Fruit fly (Drosophila melanogaster) whole organism, wandering third instar larva: ENCODE results near the gene janA.

Experiments used
- Abd-B ChIP-seq: fragments of >200 bp; optimal IDR thresholded peaks from 2 replicates; lab custom pipeline; 2017; ENCODE audit warnings: missing biosample characterization, missing genetic modification characterization
- CG32264 ChIP-seq: fragments of 200-800 bp; sonication (Bioruptor generic); optimal IDR thresholded peaks from 2 replicates; lab custom pipeline; 2016; ENCODE audit warnings: missing biosample characterization, missing genetic modification characterization
- CG9705 ChIP-seq: fragments of 200-800 bp; sonication (Bioruptor generic); optimal IDR thresholded peaks from 2 replicates; lab custom pipeline; 2018; ENCODE audit warnings: missing biosample characterization, mild to moderate bottlenecking, missing genetic modification characterization
- CrebA ChIP-seq: fragments of 200-800 bp; sonication (Bioruptor generic); optimal IDR thresholded peaks from 2 replicates; lab custom pipeline; 2016; ENCODE audit warnings: missing biosample characterization, mild to moderate bottlenecking, missing genetic modification characterization, borderline replicate concordance
- Dfd ChIP-seq: fragments of >200 bp; optimal IDR thresholded peaks from 2 replicates; lab custom pipeline; 2017; ENCODE audit warnings: missing biosample characterization, missing genetic modification characterization
- Dif ChIP-seq: fragments of 200-275, 200-300 bp; sonication (Bioruptor generic); optimal IDR thresholded peaks from 2 replicates; lab custom pipeline; 2018; ENCODE audit warnings: missing biosample characterization, missing genetic modification characterization; ENCODE audit not compliant: partially characterized antibody
- GATAd ChIP-seq: sonication (Bioruptor generic); optimal IDR thresholded peaks from 2 replicates; lab custom pipeline; 2016; ENCODE audit warnings: missing biosample characterization, missing genetic modification characterization
- HLH106 ChIP-seq: fragments of 200-800 bp; optimal IDR thresholded peaks from 3 replicates; lab custom pipeline; 2019; ENCODE audit warnings: missing biosample characterization, mild to moderate bottlenecking, missing genetic modification characterization, moderate library complexity
- Hnf4 ChIP-seq: fragments of 200-800 bp; sonication (Bioruptor generic); optimal IDR thresholded peaks from 2 replicates; lab custom pipeline; 2016; ENCODE audit warnings: missing biosample characterization, mild to moderate bottlenecking, missing genetic modification characterization
- Hr78 ChIP-seq: fragments of >200 bp; optimal IDR thresholded peaks from 2 replicates; lab custom pipeline; 2017; ENCODE audit warnings: missing biosample characterization, missing genetic modification characterization
- Hr83 ChIP-seq: fragments of 200-300 bp; sonication (Bioruptor generic); optimal IDR thresholded peaks from 2 replicates; lab custom pipeline; 2016; ENCODE audit warnings: missing biosample characterization, mild to moderate bottlenecking, missing genetic modification characterization, moderate library complexity; ENCODE audit not compliant: poor library complexity, severe bottlenecking
- Jra ChIP-seq: sonication (Bioruptor generic); optimal IDR thresholded peaks from 2 replicates; lab custom pipeline; 2016; ENCODE audit warnings: missing biosample characterization, missing genetic modification characterization
- Mio ChIP-seq: sonication (Bioruptor generic); optimal IDR thresholded peaks from 2 replicates; lab custom pipeline; 2016; ENCODE audit warnings: missing biosample characterization, missing genetic modification characterization
- Myc ChIP-seq: fragments of >200 bp; optimal IDR thresholded peaks from 2 replicates; lab custom pipeline; 2017
- N ChIP-seq: fragments of >200 bp; optimal IDR thresholded peaks from 2 replicates; lab custom pipeline; 2018; ENCODE audit warnings: missing biosample characterization, missing external identifiers, missing genetic modification characterization
- OdsH ChIP-seq: fragments of 200-800 bp; sonication (Bioruptor generic); optimal IDR thresholded peaks from 2 replicates; lab custom pipeline; 2016; ENCODE audit warnings: missing biosample characterization, mild to moderate bottlenecking, missing genetic modification characterization
- Rel ChIP-seq, 2 experiments: fragments of 200-800 bp; sonication (Bioruptor generic) in 1 of 2; optimal IDR thresholded peaks; 2 replicates in 1 of 2; 3 replicates in 1 of 2; lab custom pipeline; 2016 to 2019; ENCODE audit warnings: mild to moderate bottlenecking in 2 of 2, missing biosample characterization in 2 of 2, missing genetic modification characterization in 2 of 2, moderate library complexity in 1 of 2
- Sp1 ChIP-seq: fragments of 200-800 bp; sonication (Bioruptor generic); optimal IDR thresholded peaks from 3 replicates; lab custom pipeline; 2019; ENCODE audit warnings: missing biosample characterization, mild to moderate bottlenecking, missing genetic modification characterization, moderate library complexity
- Vsx2 ChIP-seq: fragments of 200-300, 225-300 bp; sonication (Bioruptor generic); optimal IDR thresholded peaks from 2 replicates; lab custom pipeline; 2018; ENCODE audit warnings: missing biosample characterization, missing genetic modification characterization; ENCODE audit not compliant: partially characterized antibody
- br ChIP-seq: fragments of 200-800 bp; sonication (Bioruptor generic); optimal IDR thresholded peaks from 2 replicates; lab custom pipeline; 2016; ENCODE audit warnings: missing biosample characterization, missing genetic modification characterization
- brk ChIP-seq: fragments of 200-800 bp; sonication (Bioruptor generic); optimal IDR thresholded peaks from 2 replicates; lab custom pipeline; 2016; ENCODE audit warnings: missing biosample characterization, mild to moderate bottlenecking, missing genetic modification characterization
- dl ChIP-seq, 2 experiments: fragments of 175-275, 200-275 bp in 1 of 2; fragments of 200-275 bp in 1 of 2; sonication (Bioruptor generic); optimal IDR thresholded peaks; lab custom pipeline; 2018; ENCODE audit warnings: mild to moderate bottlenecking in 2 of 2, missing biosample characterization in 2 of 2, missing genetic modification characterization in 2 of 2, moderate library complexity in 2 of 2; ENCODE audit not compliant: partially characterized antibody in 2 of 2, insufficient read depth in 1 of 2
- dmrt93B ChIP-seq: fragments of 200-800 bp; sonication (Bioruptor generic); optimal IDR thresholded peaks from 2 replicates; lab custom pipeline; 2018; ENCODE audit warnings: missing biosample characterization, mild to moderate bottlenecking, missing genetic modification characterization
- dsf ChIP-seq: sonication (Bioruptor generic); optimal IDR thresholded peaks from 2 replicates; lab custom pipeline; 2016; ENCODE audit warnings: missing biosample characterization, missing genetic modification characterization, borderline replicate concordance
- ey ChIP-seq: fragments of 200-800 bp; sonication (Bioruptor generic); optimal IDR thresholded peaks from 2 replicates; lab custom pipeline; 2016; ENCODE audit warnings: missing biosample characterization, missing genetic modification characterization
- foxo ChIP-seq, 2 experiments: fragments of 200-800 bp; sonication (Bioruptor generic); optimal IDR thresholded peaks; 2 replicates in 1 of 2; 3 replicates in 1 of 2; lab custom pipeline; 2016 to 2017; ENCODE audit warnings: missing biosample characterization in 2 of 2, missing genetic modification characterization in 2 of 2
- fru ChIP-seq: fragments of 200-800 bp; sonication (Bioruptor generic); optimal IDR thresholded peaks from 3 replicates; lab custom pipeline; 2016; ENCODE audit warnings: missing biosample characterization, mild to moderate bottlenecking, missing genetic modification characterization
- h ChIP-seq: fragments of 200-800 bp; sonication (Bioruptor generic); optimal IDR thresholded peaks from 3 replicates; lab custom pipeline; 2016; ENCODE audit warnings: missing biosample characterization, mild to moderate bottlenecking, missing genetic modification characterization
- jim ChIP-seq: fragments of 175-275, 200-325 bp; sonication (Bioruptor generic); optimal IDR thresholded peaks from 2 replicates; lab custom pipeline; 2016; ENCODE audit warnings: missing biosample characterization, mild to moderate bottlenecking, missing genetic modification characterization
- lola ChIP-seq: fragments of >200 bp; optimal IDR thresholded peaks from 2 replicates; lab custom pipeline; 2017; ENCODE audit warnings: missing biosample characterization, missing genetic modification characterization
- pan ChIP-seq: fragments of >200 bp; optimal IDR thresholded peaks from 2 replicates; lab custom pipeline; 2017
- psq ChIP-seq: fragments of 200-800 bp; sonication (Bioruptor generic); optimal IDR thresholded peaks from 3 replicates; lab custom pipeline; 2017; ENCODE audit warnings: missing biosample characterization, mild to moderate bottlenecking, missing genetic modification characterization, moderate library complexity
- rgr ChIP-seq: fragments of 200-800 bp; sonication (Bioruptor generic); optimal IDR thresholded peaks from 3 replicates; lab custom pipeline; 2016; ENCODE audit warnings: missing biosample characterization, mild to moderate bottlenecking, missing genetic modification characterization
- sage ChIP-seq: fragments of 200-800 bp; sonication (Bioruptor generic); optimal IDR thresholded peaks from 2 replicates; lab custom pipeline; 2016; ENCODE audit warnings: missing biosample characterization, mild to moderate bottlenecking, missing genetic modification characterization
- sv ChIP-seq: fragments of 200-800 bp; sonication (Bioruptor generic); optimal IDR thresholded peaks from 3 replicates; lab custom pipeline; 2016; ENCODE audit warnings: missing biosample characterization, missing genetic modification characterization
- tai ChIP-seq: sonication (Bioruptor generic); optimal IDR thresholded peaks from 2 replicates; lab custom pipeline; 2016; ENCODE audit warnings: missing biosample characterization, missing genetic modification characterization
- usp ChIP-seq: fragments of >200 bp; optimal IDR thresholded peaks from 2 replicates; lab custom pipeline; 2017; ENCODE audit warnings: missing biosample characterization, missing genetic modification characterization
- woc ChIP-seq: sonication (Bioruptor generic); optimal IDR thresholded peaks from 2 replicates; lab custom pipeline; 2016; ENCODE audit warnings: missing biosample characterization, mild to moderate bottlenecking, missing genetic modification characterization

The janA gene

dm6 chr3R:30043139-30043744, 3.9 kb upstream of the janA start, which contains the start of gene Sry-delta:
Sry-delta (plus strand) TSS chr3R:30043341.
- TF ChIP-seq CG32264 (peak; percentile 5), foxo (GFP tag; optimal IDR thresholded peaks at IDR 0.05; lab: Kevin White, UChicago) (peak in 1 of 2 experiments; percentile 87), brk (no peak), woc (GFP tag; lab: Kevin White, UChicago) (no peak), Abd-B (no peak), usp (GFP tag; lab: Kevin White, UChicago) (no peak), sage (GFP tag; lab: Kevin White, UChicago) (no peak), dmrt93B (GFP tag; lab: Kevin White, UChicago) (no peak), rgr (GFP tag; lab: Kevin White, UChicago) (peak; percentile 80), HLH106 (tag; lab: Kevin White, UChicago) (peak; percentile 75), psq (peak; percentile 35), dsf (GFP tag; lab: Kevin White, UChicago) (peak; percentile 43), lola (no peak), OdsH (GFP tag; lab: Kevin White, UChicago) (peak; percentile 61), jim (GFP tag; lab: Kevin White, UChicago) (no peak), Mio (GFP tag; lab: Kevin White, UChicago) (no peak), fru (GFP tag; lab: Kevin White, UChicago) (no peak), tai (GFP tag; lab: Kevin White, UChicago) (no peak), Hr83 (GFP tag; lab: Kevin White, UChicago) (peak; percentile 97), pan (lab: Kevin White, UChicago) (no peak), ey (GFP tag; lab: Kevin White, UChicago) (peak; percentile 73), h (GFP tag; lab: Kevin White, UChicago) (no peak), Vsx2 (GFP tag; lab: Kevin White, UChicago) (no peak), CG9705 (GFP tag; lab: Kevin White, UChicago) (peak; percentile 70), Dif (GFP tag; lab: Kevin White, UChicago) (peak; percentile 18), Myc (lab: Kevin White, UChicago) (no peak), sv (GFP tag; lab: Kevin White, UChicago) (peak; percentile 81), Rel (GFP tag; optimal IDR thresholded peaks at IDR 0.05; lab: Kevin White, UChicago) (no peak), Rel (tag; optimal IDR thresholded peaks at IDR 0.05; lab: Kevin White, UChicago) (no peak), GATAd (GFP tag; lab: Kevin White, UChicago) (no peak), N (GFP tag; lab: Kevin White, UChicago) (no peak), br (no peak), dl (GFP tag; optimal IDR thresholded peaks at IDR 0.05; lab: Kevin White, UChicago; ENCODE audit: insufficient read depth in 1 of 2, partially characterized antibody in 2 of 2) (no peak), Hnf4 (no peak), CrebA (GFP tag; lab: Kevin White, UChicago) (no peak), Sp1 (peak; percentile 71), Hr78 (no peak), Jra (no peak), Dfd (no peak)

DNA sequence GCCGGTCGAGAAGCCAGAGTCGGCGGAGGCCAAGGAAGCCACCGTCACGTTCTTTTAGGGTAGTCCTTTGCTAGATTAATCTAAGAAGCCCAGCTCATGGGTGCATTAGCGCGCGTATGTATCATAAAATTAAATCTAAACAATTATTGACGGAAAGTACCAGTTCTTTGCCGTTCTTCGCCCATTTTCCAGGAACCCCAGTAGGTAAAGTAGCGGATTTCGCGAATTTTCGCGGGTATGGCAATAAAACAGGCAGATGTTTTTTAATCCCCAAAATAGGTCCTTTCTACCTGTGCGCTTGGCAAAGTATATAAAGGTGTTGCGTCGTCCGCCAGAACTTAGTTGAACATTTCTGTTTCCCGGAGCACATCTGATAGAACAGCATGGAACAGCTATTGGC, 1.5 kb upstream of the janA start:
- TF ChIP-seq Hnf4 (no peak), foxo (GFP tag; optimal IDR thresholded peaks at IDR 0.05; lab: Kevin White, UChicago) (no peak), sage (GFP tag; lab: Kevin White, UChicago) (no peak), HLH106 (tag; lab: Kevin White, UChicago) (no peak), N (GFP tag; lab: Kevin White, UChicago) (no peak), fru (GFP tag; lab: Kevin White, UChicago) (no peak), jim (GFP tag; lab: Kevin White, UChicago) (no peak), usp (GFP tag; lab: Kevin White, UChicago) (no peak), Rel (GFP tag; optimal IDR thresholded peaks at IDR 0.05; lab: Kevin White, UChicago) (no peak), Rel (tag; optimal IDR thresholded peaks at IDR 0.05; lab: Kevin White, UChicago) (no peak), tai (GFP tag; lab: Kevin White, UChicago) (no peak), rgr (GFP tag; lab: Kevin White, UChicago) (no peak), CG9705 (GFP tag; lab: Kevin White, UChicago) (no peak), Jra (no peak), dl (GFP tag; optimal IDR thresholded peaks at IDR 0.05; lab: Kevin White, UChicago; ENCODE audit: insufficient read depth in 1 of 2, partially characterized antibody in 2 of 2) (no peak), GATAd (GFP tag; lab: Kevin White, UChicago) (no peak), Sp1 (no peak), brk (no peak)
